Worm (Caenorhabditis elegans) whole organism, mixed stage, embryonic: Measurements from ENCODE around the gene F47B7.5.

Experiments
- bed-3 ChIP-seq: fragments of 200-800 bp; sonication (Bioruptor generic); optimal IDR thresholded peaks from 3 replicates; lab custom pipeline; 2018; ENCODE audit warnings: mild to moderate bottlenecking, missing genetic modification characterization, moderate library complexity, missing compliant biosample characterization
- elt-1 ChIP-seq: sonication (generic microtip); optimal IDR thresholded peaks from 2 replicates; lab custom pipeline; 2017; ENCODE audit warnings: missing genetic modification characterization, mild to moderate bottlenecking, missing compliant biosample characterization, antibody characterized with exemption, moderate library complexity, borderline replicate concordance; ENCODE audit not compliant: insufficient read depth
- elt-3 ChIP-seq: fragments of 150-350 bp; optimal IDR thresholded peaks from 2 replicates; lab custom pipeline; 2014; ENCODE audit warnings: missing biosample characterization, missing genetic modification characterization
- ham-2 ChIP-seq: fragments of 200-800 bp; sonication (Bioruptor generic); optimal IDR thresholded peaks from 2 replicates; lab custom pipeline; 2018; ENCODE audit warnings: mild to moderate bottlenecking, missing genetic modification characterization, missing compliant biosample characterization
- lsy-2 ChIP-seq: fragments of 150-350 bp; optimal IDR thresholded peaks from 2 replicates; lab custom pipeline; 2014; ENCODE audit warnings: missing biosample characterization, missing genetic modification characterization
- nhr-237 ChIP-seq: fragments of 150-350 bp; optimal IDR thresholded peaks from 2 replicates; lab custom pipeline; 2014; ENCODE audit warnings: missing biosample characterization, missing genetic modification characterization
- nhr-28 ChIP-seq: fragments of 150-350 bp; optimal IDR thresholded peaks from 2 replicates; lab custom pipeline; 2014; ENCODE audit warnings: missing biosample characterization, missing genetic modification characterization
- nhr-76 ChIP-seq: sonication (generic microtip); optimal IDR thresholded peaks from 2 replicates; lab custom pipeline; 2017; ENCODE audit warnings: missing biosample characterization, missing genetic modification characterization
- pha-4 ChIP-seq: fragments of 150-350 bp; optimal IDR thresholded peaks from 2 replicates; lab custom pipeline; 2018; ENCODE audit warnings: missing biosample characterization, missing genetic modification reagents, missing genetic modification characterization
- unc-39 ChIP-seq: fragments of 150-350 bp; optimal IDR thresholded peaks from 2 replicates; lab custom pipeline; 2014; ENCODE audit warnings: missing biosample characterization, missing genetic modification characterization
- ztf-11 ChIP-seq: fragments of 150-350 bp; optimal IDR thresholded peaks from 2 replicates; lab custom pipeline; 2014; ENCODE audit warnings: missing biosample characterization, missing genetic modification characterization

DNA sequence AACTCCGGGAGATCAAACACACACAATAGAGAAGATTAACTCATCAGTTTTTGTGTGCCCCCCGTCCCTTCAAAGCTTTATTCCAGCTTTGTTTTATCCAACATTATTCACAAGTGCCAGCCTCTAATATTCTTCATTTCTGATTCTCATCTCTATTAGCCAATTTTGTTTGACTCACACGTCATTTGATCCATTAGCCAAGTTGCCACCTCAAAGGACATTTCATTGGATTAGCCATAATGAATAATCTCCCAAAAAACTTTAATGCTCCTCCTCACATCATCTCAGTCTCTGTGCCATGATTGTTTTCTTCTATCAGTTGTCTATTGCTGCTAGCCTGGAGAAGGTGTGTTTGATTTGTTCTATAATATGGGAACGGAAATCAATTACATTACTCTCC lies 43.2 kb downstream of the F47B7.5 start:
- TF ChIP-seq bed-3 (no peak), pha-4 (tag; lab: Kevin White, UChicago) (no peak), ham-2 (GFP tag; lab: Kevin White, UChicago) (no peak), nhr-76 (tag; lab: Kevin White, UChicago) (no peak), ztf-11 (tag; lab: Kevin White, UChicago) (no peak), elt-1 (tag; lab: Kevin White, UChicago) (no peak), unc-39 (tag; lab: Kevin White, UChicago) (no peak), elt-3 (tag; lab: Kevin White, UChicago) (no peak), nhr-28 (tag; lab: Kevin White, UChicago) (no peak), nhr-237 (tag; lab: Kevin White, UChicago) (no peak), lsy-2 (tag; lab: Kevin White, UChicago) (no peak)
